Fruit fly (Drosophila melanogaster): Measurements from ENCODE around the gene Cyp9f2.

DNA sequence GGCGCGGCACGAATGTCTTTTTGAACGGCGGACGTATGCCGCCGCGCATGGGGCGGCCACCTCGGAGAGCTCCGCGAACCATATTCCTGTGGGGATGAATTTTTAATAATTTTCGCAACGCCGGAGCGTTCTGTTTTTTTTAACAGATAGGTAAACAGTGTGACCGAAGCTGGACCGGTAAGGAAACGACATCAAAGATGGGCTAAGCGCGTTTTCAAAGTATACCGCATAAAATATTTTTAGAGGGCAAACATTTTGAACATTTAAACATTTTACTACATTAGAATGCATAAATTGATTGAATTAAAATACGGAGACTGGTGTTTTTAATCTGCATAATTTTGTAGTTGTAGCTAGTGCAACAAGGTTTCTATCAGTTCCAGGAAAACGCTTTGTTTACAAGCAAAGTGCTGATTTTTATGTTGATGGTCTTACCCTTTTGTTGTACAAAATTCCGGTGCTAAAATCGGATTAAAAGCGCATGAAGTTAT, 23.3 kb upstream of the Cyp9f2 start, which contains the start of the genes CG5641 and CG5245:
- TF ChIP-seq CTCF (optimal IDR thresholded peaks at IDR 0.05), result no peak
- no peak for TF ChIP-seq CG8478 (optimal IDR thresholded peaks at IDR 0.05)
